Fruit fly (Drosophila melanogaster): ENCODE data around the gene Coprox.

Coprox gene

DNA sequence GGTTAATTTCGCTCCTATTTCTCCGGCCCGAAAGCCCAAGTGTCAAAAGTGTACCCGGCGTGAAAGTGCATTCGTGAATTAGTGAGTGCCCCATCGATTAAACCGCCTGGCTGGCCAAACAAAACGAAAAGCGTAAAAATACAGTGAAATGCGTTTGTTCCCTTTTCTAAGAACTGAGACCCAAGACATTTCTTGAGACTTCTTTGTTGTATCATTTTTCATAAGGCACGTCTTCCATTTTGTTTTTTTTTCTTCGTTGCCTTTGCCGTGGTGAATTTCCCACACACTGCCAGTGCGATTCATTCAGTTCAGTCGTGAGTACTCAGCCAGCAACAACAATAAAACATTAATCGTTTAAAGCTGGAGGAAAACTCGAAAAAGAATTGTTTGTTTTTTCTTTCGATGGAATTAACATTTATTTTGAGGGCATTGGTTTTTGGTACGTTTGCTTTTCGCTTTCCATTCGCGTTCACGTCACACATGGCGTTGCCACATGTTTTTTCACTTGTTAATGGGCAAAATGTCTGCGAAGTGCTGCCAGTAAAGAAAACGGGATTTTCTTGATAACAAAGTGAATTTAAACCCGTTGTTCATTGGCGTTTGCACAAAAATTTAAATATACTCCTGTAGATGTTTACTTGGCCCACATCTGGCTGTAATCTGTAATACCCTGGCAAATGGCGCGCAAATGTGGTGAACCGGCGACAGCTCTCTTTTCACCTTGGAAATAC lies 42.7 kb upstream of the Coprox start (continued):
- TF ChIP-seq vvl (GFP tag; IDR thresholded peaks at IDR 0.05) (no peak), Hmx (GFP tag; optimal IDR thresholded peaks at IDR 0.05) (peak; percentile 41), CG34376 (GFP tag; optimal IDR thresholded peaks at IDR 0.05) (no peak), CoRest (tag; optimal IDR thresholded peaks at IDR 0.05) (no peak), CG18599 (GFP tag; optimal IDR thresholded peaks at IDR 0.05) (no peak), grau (tag; optimal IDR thresholded peaks at IDR 0.05) (no peak), fd102C (GFP tag; optimal IDR thresholded peaks at IDR 0.05) (no peak), gt (GFP tag; IDR thresholded peaks at IDR 0.05) (no peak), luna (GFP tag; optimal IDR thresholded peaks at IDR 0.05) (no peak), CG8924 (tag; optimal IDR thresholded peaks at IDR 0.05) (no peak), Meics (GFP tag; optimal IDR thresholded peaks at IDR 0.05) (no peak), cato (GFP tag; optimal IDR thresholded peaks at IDR 0.05; ENCODE audit: borderline replicate concordance) (no peak), CG34422 (GFP tag; IDR thresholded peaks at IDR 0.05) (peak; percentile 59; the same call in 1 of the 3 replicates), Taf1 (GFP tag; IDR thresholded peaks at IDR 0.05) (no peak), Dp (GFP tag; optimal IDR thresholded peaks at IDR 0.05) (peak; percentile 22), Bgb (GFP tag; IDR thresholded peaks at IDR 0.05; ENCODE audit: partially characterized antibody) (no peak), disco-r (GFP tag; optimal IDR thresholded peaks at IDR 0.05) (no peak), CG6272 (GFP tag; IDR thresholded peaks at IDR 0.05) (no peak), CG14441 (GFP tag; IDR thresholded peaks at IDR 0.05) (no peak), Bteb2 (GFP tag; optimal IDR thresholded peaks at IDR 0.05) (no peak), Lhr (GFP tag; optimal IDR thresholded peaks at IDR 0.05) (no peak), CG1647 (GFP tag; optimal IDR thresholded peaks at IDR 0.05) (no peak), schlank (tag; optimal IDR thresholded peaks at IDR 0.05) (no peak), CG15073 (GFP tag; optimal IDR thresholded peaks at IDR 0.05) (no peak), tna (GFP tag; IDR thresholded peaks at IDR 0.05; ENCODE audit: partially characterized antibody) (no peak), CTCF (GFP tag; optimal IDR thresholded peaks at IDR 0.05) (no peak), CG18011 (GFP tag; optimal IDR thresholded peaks at IDR 0.05) (no peak), Abd-B (GFP tag; optimal IDR thresholded peaks at IDR 0.05) (no peak), Xrp1 (GFP tag; IDR thresholded peaks at IDR 0.05) (no peak), CrebB (tag; optimal IDR thresholded peaks at IDR 0.05) (no peak), Tbp (GFP tag; optimal IDR thresholded peaks at IDR 0.05) (no peak), Drgx (GFP tag; IDR thresholded peaks at IDR 0.05) (no peak), CG8290 (GFP tag; optimal IDR thresholded peaks at IDR 0.05) (no peak), CG8290 (tag; optimal IDR thresholded peaks at IDR 0.05) (peak in 1 of 2 experiments; percentile 18), sug (tag; optimal IDR thresholded peaks at IDR 0.05) (no peak), Elba2 (GFP tag; optimal IDR thresholded peaks at IDR 0.05) (no peak), pzg (GFP tag; optimal IDR thresholded peaks at IDR 0.05) (peak; percentile 16), CG7786 (GFP tag; optimal IDR thresholded peaks at IDR 0.05) (no peak), CG9817 (tag; optimal IDR thresholded peaks at IDR 0.05) (no peak), sens-2 (GFP tag; IDR thresholded peaks at IDR 0.05) (no peak), HmgZ (tag; optimal IDR thresholded peaks at IDR 0.05) (no peak), CG10267 (tag; optimal IDR thresholded peaks at IDR 0.05) (no peak), CG14014 (GFP tag; IDR thresholded peaks at IDR 0.05) (no peak), CG11723 (GFP tag; optimal IDR thresholded peaks at IDR 0.05) (no peak), CG7745 (tag; optimal IDR thresholded peaks at IDR 0.05) (no peak), Hsf (GFP tag; optimal IDR thresholded peaks at IDR 0.05) (no peak), CG1602 (GFP tag; optimal IDR thresholded peaks at IDR 0.05) (no peak), NC2α (GFP tag; optimal IDR thresholded peaks at IDR 0.05) (no peak), NC2β (GFP tag; optimal IDR thresholded peaks at IDR 0.05) (no peak), HmgD (GFP tag; optimal IDR thresholded peaks at IDR 0.05) (no peak), fru (optimal IDR thresholded peaks at IDR 0.05) (no peak), Oli (tag; optimal IDR thresholded peaks at IDR 0.05) (no peak)
